Fruit fly (Drosophila melanogaster): ENCODE measurements around the gene CG13051.

DNA sequence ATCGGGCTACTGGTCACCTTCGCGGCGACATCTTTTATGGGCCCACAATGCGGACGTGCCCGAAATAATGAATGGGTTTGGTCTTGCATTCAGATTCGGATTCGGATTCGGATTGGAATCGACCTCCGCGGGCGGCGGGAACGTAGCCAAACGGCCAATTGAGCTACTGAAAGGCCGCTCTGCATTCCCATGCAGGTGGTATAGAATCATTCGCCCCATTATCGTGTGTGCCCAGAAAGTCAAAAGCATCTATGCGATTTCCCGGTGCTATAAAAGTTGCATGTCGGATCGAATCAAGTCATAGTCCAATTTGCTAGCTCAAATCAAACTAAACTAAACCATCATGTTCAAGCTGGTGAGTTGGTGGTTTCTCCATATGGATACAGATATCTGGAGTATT is 4.2 kb upstream of the CG13051 start, which contains the start of gene CG13068:
- TF ChIP-seq Abd-B (GFP tag; optimal IDR thresholded peaks at IDR 0.05): no peak
- no peak for TF ChIP-seq CG9705 (GFP tag; optimal IDR thresholded peaks at IDR 0.05)
- TF ChIP-seq h (GFP tag; optimal IDR thresholded peaks at IDR 0.05): no peak
- no peak for TF ChIP-seq ey (GFP tag; optimal IDR thresholded peaks at IDR 0.05)
